Fruit fly (Drosophila melanogaster): ENCODE data around the gene CG10336.

The CG10336 gene

DNA sequence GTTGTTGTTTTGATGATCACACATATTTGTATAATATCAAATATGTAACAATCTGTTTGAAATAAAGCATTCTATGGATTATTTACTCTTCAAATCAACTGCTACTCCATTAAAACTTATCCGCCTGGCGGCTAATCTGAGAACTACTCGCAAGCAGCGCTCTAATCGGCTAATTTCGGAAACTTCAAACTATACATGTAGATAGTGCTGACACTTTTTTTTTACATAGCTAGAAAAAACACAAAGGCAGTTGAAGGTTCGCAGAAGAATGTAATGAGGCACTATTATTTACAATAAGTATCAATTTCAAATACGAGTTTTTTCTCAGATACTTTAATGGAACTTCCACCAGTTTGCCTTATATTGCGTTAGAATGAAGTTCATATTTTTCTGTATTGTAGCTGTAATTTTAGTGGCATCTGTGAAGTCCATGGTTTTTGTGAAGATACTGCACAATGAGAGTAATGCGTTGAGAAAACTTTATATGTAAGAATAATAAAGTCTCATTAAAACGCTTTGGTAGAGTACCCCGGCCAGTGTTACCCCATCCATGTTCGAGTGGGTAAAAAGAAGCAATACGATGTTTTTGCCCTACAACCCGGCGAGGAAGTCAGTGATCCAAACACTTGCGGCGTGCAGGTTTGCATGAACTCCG lies 23.2 kb upstream of the CG10336 start (continued):
- TF ChIP-seq Sin3A (optimal IDR thresholded peaks at IDR 0.05) = no peak
- no peak for TF ChIP-seq gro (GFP tag; optimal IDR thresholded peaks at IDR 0.05)
- peak; percentile 39 for TF ChIP-seq CG4820 (GFP tag; optimal IDR thresholded peaks at IDR 0.05)
- peak; percentile 64 for TF ChIP-seq CG13624 (GFP tag; optimal IDR thresholded peaks at IDR 0.05)
- TF ChIP-seq CTCF (GFP tag; optimal IDR thresholded peaks at IDR 0.05) = peak; percentile 98
- TF ChIP-seq CG9932 (GFP tag; IDR thresholded peaks at IDR 0.05) = peak; percentile 73
- TF ChIP-seq lov (optimal IDR thresholded peaks at IDR 0.05) = no peak
- no peak for TF ChIP-seq lov (GFP tag; IDR thresholded peaks at IDR 0.05)
- TF ChIP-seq Ptx1 (GFP tag; IDR thresholded peaks at IDR 0.05) = peak; percentile 61
- TF ChIP-seq Sox102F (GFP tag; optimal IDR thresholded peaks at IDR 0.05) = peak; percentile 57
- no peak for TF ChIP-seq CG34376 (GFP tag; optimal IDR thresholded peaks at IDR 0.05)
- TF ChIP-seq B-H1 (GFP tag; IDR thresholded peaks at IDR 0.05) = no peak
- peak; percentile 80 for TF ChIP-seq HmgD (GFP tag; optimal IDR thresholded peaks at IDR 0.05)
- no peak for TF ChIP-seq dan (GFP tag; IDR thresholded peaks at IDR 0.05)
- no peak for TF ChIP-seq CG2678 (tag; optimal IDR thresholded peaks at IDR 0.05)
- no peak for TF ChIP-seq prd (optimal IDR thresholded peaks at IDR 0.05)
- TF ChIP-seq prd (GFP tag; IDR thresholded peaks at IDR 0.05) = peak; percentile 47; the same call in 2 of the 3 replicates
- peak; percentile 56 for TF ChIP-seq tin (GFP tag; optimal IDR thresholded peaks at IDR 0.05)
- no peak for TF ChIP-seq Drgx (GFP tag; IDR thresholded peaks at IDR 0.05)
- no peak for TF ChIP-seq hb (GFP tag; IDR thresholded peaks at IDR 0.05; ENCODE audit: partially characterized antibody)
- peak in 1 of 2 experiments; percentile 73 for TF ChIP-seq chif (GFP tag; optimal IDR thresholded peaks at IDR 0.05)
- no peak for TF ChIP-seq GATAe (GFP tag; conservative IDR thresholded peaks at IDR 0.05)
- no peak for TF ChIP-seq D19B (GFP tag; optimal IDR thresholded peaks at IDR 0.05)
- TF ChIP-seq tx (GFP tag; optimal IDR thresholded peaks at IDR 0.05) = peak; percentile 6
- TF ChIP-seq Ravus (GFP tag; IDR thresholded peaks at IDR 0.05) = no peak
- no peak for TF ChIP-seq gt (GFP tag; IDR thresholded peaks at IDR 0.05)
- no peak for TF ChIP-seq CG1024 (GFP tag; IDR thresholded peaks at IDR 0.05)
- no peak for TF ChIP-seq CG32767 (GFP tag; IDR thresholded peaks at IDR 0.05)
- TF ChIP-seq en (GFP tag; optimal IDR thresholded peaks at IDR 0.05) = peak; percentile 5
- peak; percentile 13 for TF ChIP-seq CG6813 (GFP tag; optimal IDR thresholded peaks at IDR 0.05)
- TF ChIP-seq nerfin-1 (tag; optimal IDR thresholded peaks at IDR 0.05) = no peak
- TF ChIP-seq Dip3 (GFP tag; optimal IDR thresholded peaks at IDR 0.05) = peak; percentile 26
- TF ChIP-seq Xrp1 (GFP tag; IDR thresholded peaks at IDR 0.05) = no peak
- TF ChIP-seq CG33557 (GFP tag; optimal IDR thresholded peaks at IDR 0.05) = no peak
- TF ChIP-seq slp2 (GFP tag; optimal IDR thresholded peaks at IDR 0.05) = peak; percentile 6
- no peak for TF ChIP-seq CG3838 (GFP tag; optimal IDR thresholded peaks at IDR 0.05)
- peak; percentile 42; the same call in 1 of the 2 replicates for TF ChIP-seq lmd (GFP tag; IDR thresholded peaks at IDR 0.05)
- TF ChIP-seq CG31388 (GFP tag; optimal IDR thresholded peaks at IDR 0.05) = peak; percentile 7
- TF ChIP-seq nom (GFP tag; optimal IDR thresholded peaks at IDR 0.05) = no peak
- TF ChIP-seq CrebB (tag; optimal IDR thresholded peaks at IDR 0.05) = no peak
- TF ChIP-seq lola (GFP tag; optimal IDR thresholded peaks at IDR 0.05) = no peak
- TF ChIP-seq Camta (GFP tag; optimal IDR thresholded peaks at IDR 0.05) = peak; percentile 55
- no peak for TF ChIP-seq ro (GFP tag; IDR thresholded peaks at IDR 0.05)
- no peak for TF ChIP-seq Neu2 (GFP tag; optimal IDR thresholded peaks at IDR 0.05; ENCODE audit: borderline replicate concordance)
- TF ChIP-seq nmo (GFP tag; optimal IDR thresholded peaks at IDR 0.05) = peak; percentile 53
- TF ChIP-seq CHES-1-like (GFP tag; optimal IDR thresholded peaks at IDR 0.05) = no peak
- TF ChIP-seq CG12104 (GFP tag; optimal IDR thresholded peaks at IDR 0.05) = no peak
- TF ChIP-seq Adf1 (GFP tag; IDR thresholded peaks at IDR 0.05) = 0 out of 2 replicates have a peak, but pooled peaks have one; percentile 7
- no peak for TF ChIP-seq CG7928 (GFP tag; optimal IDR thresholded peaks at IDR 0.05)
- no peak for TF ChIP-seq schlank (tag; optimal IDR thresholded peaks at IDR 0.05)
- no peak for TF ChIP-seq NK7.1 (GFP tag; optimal IDR thresholded peaks at IDR 0.05)
- TF ChIP-seq fd96Cb (tag; optimal IDR thresholded peaks at IDR 0.05) = no peak
